Comparison of ENCODE assay signal across 3 worm cellular contexts in the genomic region with DNA sequence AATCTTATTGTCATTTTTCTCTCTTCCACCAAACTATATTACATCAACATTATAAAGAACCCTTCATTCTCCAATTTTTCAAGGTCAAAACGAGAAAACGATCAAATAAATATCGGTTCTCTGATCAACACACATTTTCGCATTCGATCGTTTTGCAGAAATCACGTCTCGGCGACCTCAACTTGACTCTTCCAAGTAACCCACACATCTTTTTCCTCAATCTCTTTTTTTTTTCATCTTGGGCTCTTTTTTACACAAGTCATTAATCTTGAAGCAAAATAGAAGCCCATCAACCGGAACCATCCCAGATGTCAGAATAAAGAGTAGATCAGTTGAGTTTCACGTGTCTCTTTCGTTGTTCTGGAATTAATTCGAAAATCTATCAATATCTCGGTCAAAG.
TF ChIP-seq lines count a peak whose summit lies in the region.

No protein-coding gene starts in this region.

TF ChIP-seq in whole organism, L1 larva, 84 proteins besides CTCF, POLR2A, EP300 and RAD21 (continued from another document and continues in another):
- TF ChIP-seq pqm-1 (tag; optimal IDR thresholded peaks at IDR 0.05; lab: Kevin White, UChicago) (no peak), mab-9 (GFP tag; IDR thresholded peaks at IDR 0.05; lab: Robert Waterston, UW) (no peak), irx-1 (tag; optimal IDR thresholded peaks at IDR 0.05; lab: Kevin White, UChicago) (peak; percentile 15), jun-1 (tag; optimal IDR thresholded peaks at IDR 0.05; lab: Kevin White, UChicago) (no peak), C04F5.9 (tag; optimal IDR thresholded peaks at IDR 0.05; lab: Kevin White, UChicago) (no peak), elt-3 (tag; optimal IDR thresholded peaks at IDR 0.05; lab: Kevin White, UChicago) (peak in 2 of 6 experiments; percentile 13 to 39), grh-1 (GFP tag; IDR thresholded peaks at IDR 0.05; lab: Robert Waterston, UW) (no peak), ceh-82 (tag; optimal IDR thresholded peaks at IDR 0.05; lab: Kevin White, UChicago) (no peak), nhr-12 (tag; optimal IDR thresholded peaks at IDR 0.05; lab: Kevin White, UChicago) (no peak), unc-30 (tag; optimal IDR thresholded peaks at IDR 0.05; lab: Kevin White, UChicago) (no peak), fkh-10 (GFP tag; optimal IDR thresholded peaks at IDR 0.05; lab: Kevin White, UChicago) (no peak), swsn-7 (tag; optimal IDR thresholded peaks at IDR 0.05; lab: Kevin White, UChicago) (peak; percentile 27), nhr-90 (tag; optimal IDR thresholded peaks at IDR 0.05; lab: Kevin White, UChicago; ENCODE audit: poor library complexity) (no peak), isw-1 (GFP tag; IDR thresholded peaks at IDR 0.05; lab: Robert Waterston, UW) (no peak), elt-2 (tag; optimal IDR thresholded peaks at IDR 0.05; lab: Kevin White, UChicago) (no peak), egl-13 (tag; optimal IDR thresholded peaks at IDR 0.05; lab: Kevin White, UChicago) (no peak), nhr-20 (tag; optimal IDR thresholded peaks at IDR 0.05; lab: Kevin White, UChicago) (peak; percentile 82), snu-23 (GFP tag; optimal IDR thresholded peaks at IDR 0.05; lab: Kevin White, UChicago) (no peak), unc-98 (GFP tag; IDR thresholded peaks at IDR 0.05; lab: Robert Waterston, UW) (no peak), zag-1 (tag; optimal IDR thresholded peaks at IDR 0.05; lab: Kevin White, UChicago) (no peak), nhr-77 (tag; optimal IDR thresholded peaks at IDR 0.05; lab: Kevin White, UChicago) (no peak), aly-2 (tag; optimal IDR thresholded peaks at IDR 0.05; lab: Kevin White, UChicago) (no peak), ama-1 (optimal IDR thresholded peaks at IDR 0.05; lab: Kevin White, UChicago) (no peak), unc-130 (tag; optimal IDR thresholded peaks at IDR 0.05; lab: Kevin White, UChicago) (peak; percentile 27), nhr-85 (tag; lab: Kevin White, UChicago) (peak; percentile 85), lin-35 (GFP tag; optimal IDR thresholded peaks at IDR 0.05; lab: Kevin White, UChicago) (no peak), F16B12.6 (tag; optimal IDR thresholded peaks at IDR 0.05; lab: Kevin White, UChicago) (no peak), ceh-88 (GFP tag; IDR thresholded peaks at IDR 0.05; lab: Robert Waterston, UW) (no peak), ztf-4 (tag; optimal IDR thresholded peaks at IDR 0.05; lab: Kevin White, UChicago) (no peak), nhr-28 (tag; optimal IDR thresholded peaks at IDR 0.05; lab: Kevin White, UChicago) (no peak), unc-86 (tag; optimal IDR thresholded peaks at IDR 0.05; lab: Kevin White, UChicago) (no peak), hpl-2 (GFP tag; optimal IDR thresholded peaks at IDR 0.05; lab: Kevin White, UChicago) (no peak), nhr-237 (tag; optimal IDR thresholded peaks at IDR 0.05; lab: Kevin White, UChicago) (no peak), sup-37 (GFP tag; optimal IDR thresholded peaks at IDR 0.05; lab: Kevin White, UChicago) (no peak), zip-4 (GFP tag; optimal IDR thresholded peaks at IDR 0.05; lab: Kevin White, UChicago) (no peak), ceh-90 (tag; optimal IDR thresholded peaks at IDR 0.05; lab: Kevin White, UChicago) (no peak), fkh-8 (tag; optimal IDR thresholded peaks at IDR 0.05; lab: Kevin White, UChicago) (no peak), nhr-47 (tag; optimal IDR thresholded peaks at IDR 0.05; lab: Kevin White, UChicago) (peak; percentile 12), pax-3 (tag; optimal IDR thresholded peaks at IDR 0.05; lab: Kevin White, UChicago) (no peak), Y116A8C.19 (tag; optimal IDR thresholded peaks at IDR 0.05; lab: Kevin White, UChicago; ENCODE audit: borderline replicate concordance) (no peak), nhr-11 (tag; optimal IDR thresholded peaks at IDR 0.05; lab: Kevin White, UChicago) (no peak), efl-3 (GFP tag; optimal IDR thresholded peaks at IDR 0.05; lab: Kevin White, UChicago) (no peak), skn-1 (tag; optimal IDR thresholded peaks at IDR 0.05; lab: Kevin White, UChicago) (no peak), snpc-4 (tag; optimal IDR thresholded peaks at IDR 0.05; lab: Kevin White, UChicago) (no peak), lin-39 (tag; optimal IDR thresholded peaks at IDR 0.05; lab: Kevin White, UChicago) (peak; percentile 54)

TF ChIP-seq in whole organism, L2 larva, 48 proteins besides CTCF, POLR2A, EP300 and RAD21 (continued from another document):
- TF ChIP-seq sma-3 (GFP tag; optimal IDR thresholded peaks at IDR 0.05; lab: Kevin White, UChicago) = no peak
- no peak for TF ChIP-seq elt-1 (tag; optimal IDR thresholded peaks at IDR 0.05; lab: Kevin White, UChicago)
- peak; percentile 3 for TF ChIP-seq C34F6.9 (tag; optimal IDR thresholded peaks at IDR 0.05; lab: Kevin White, UChicago)
- peak; percentile 24 for TF ChIP-seq sem-4 (tag; optimal IDR thresholded peaks at IDR 0.05; lab: Kevin White, UChicago)
- no peak for TF ChIP-seq nhr-11 (tag; optimal IDR thresholded peaks at IDR 0.05; lab: Kevin White, UChicago)
- TF ChIP-seq skn-1 (tag; optimal IDR thresholded peaks at IDR 0.05; lab: Kevin White, UChicago) = no peak
- no peak for TF ChIP-seq lin-13 (GFP tag; optimal IDR thresholded peaks at IDR 0.05; lab: Kevin White, UChicago)
- no peak for TF ChIP-seq gmeb-1 (tag; optimal IDR thresholded peaks at IDR 0.05; lab: Kevin White, UChicago)
- TF ChIP-seq nhr-12 (tag; optimal IDR thresholded peaks at IDR 0.05; lab: Kevin White, UChicago) = no peak
- no peak for TF ChIP-seq nhr-10 (tag; optimal IDR thresholded peaks at IDR 0.05; lab: Kevin White, UChicago)
- no peak for TF ChIP-seq blmp-1 (tag; optimal IDR thresholded peaks at IDR 0.05; lab: Kevin White, UChicago; ENCODE audit: insufficient read depth)
- no peak for TF ChIP-seq ama-1 (optimal IDR thresholded peaks at IDR 0.05; lab: Kevin White, UChicago)
- no peak for TF ChIP-seq Y55F3AM.14 (GFP tag; optimal IDR thresholded peaks at IDR 0.05; lab: Kevin White, UChicago)
- TF ChIP-seq F13H6.1 (tag; optimal IDR thresholded peaks at IDR 0.05; lab: Kevin White, UChicago) = peak; percentile 41
- TF ChIP-seq unc-62 (GFP tag; optimal IDR thresholded peaks at IDR 0.05; lab: Kevin White, UChicago) = no peak
- no peak for TF ChIP-seq fos-1 (tag; optimal IDR thresholded peaks at IDR 0.05; lab: Kevin White, UChicago)
- no peak for TF ChIP-seq nhr-23 (tag; optimal IDR thresholded peaks at IDR 0.05; lab: Kevin White, UChicago)
- no peak for TF ChIP-seq nhr-77 (tag; optimal IDR thresholded peaks at IDR 0.05; lab: Kevin White, UChicago)
- TF ChIP-seq alr-1 (tag; optimal IDR thresholded peaks at IDR 0.05; lab: Kevin White, UChicago) = no peak
- TF ChIP-seq unc-39 (tag; optimal IDR thresholded peaks at IDR 0.05; lab: Kevin White, UChicago) = no peak
- TF ChIP-seq mdl-1 (tag; optimal IDR thresholded peaks at IDR 0.05; lab: Kevin White, UChicago) = no peak
- TF ChIP-seq ztf-4 (tag; optimal IDR thresholded peaks at IDR 0.05; lab: Kevin White, UChicago) = no peak
- TF ChIP-seq nhr-129 (tag; optimal IDR thresholded peaks at IDR 0.05; lab: Kevin White, UChicago) = peak; percentile 55
- no peak for TF ChIP-seq elt-3 (tag; optimal IDR thresholded peaks at IDR 0.05; lab: Kevin White, UChicago)
- peak in 1 of 2 experiments; percentile 31 for TF ChIP-seq lsy-2 (tag; optimal IDR thresholded peaks at IDR 0.05; lab: Kevin White, UChicago)
- TF ChIP-seq dmd-4 (tag; optimal IDR thresholded peaks at IDR 0.05; lab: Kevin White, UChicago) = no peak
- TF ChIP-seq ZK546.5 (tag; optimal IDR thresholded peaks at IDR 0.05; lab: Kevin White, UChicago) = no peak
- no peak for TF ChIP-seq zag-1 (tag; optimal IDR thresholded peaks at IDR 0.05; lab: Kevin White, UChicago)
- TF ChIP-seq nhr-6 (tag; optimal IDR thresholded peaks at IDR 0.05; lab: Kevin White, UChicago) = no peak
- TF ChIP-seq lin-39 (tag; optimal IDR thresholded peaks at IDR 0.05; lab: Kevin White, UChicago) = no peak

TF ChIP-seq in whole organism, L4 larva, 104 proteins besides CTCF, POLR2A, EP300 and RAD21 (continued from another document):
- no peak for TF ChIP-seq fos-1 (tag; optimal IDR thresholded peaks at IDR 0.05; lab: Kevin White, UChicago)
- no peak for TF ChIP-seq daf-19 (GFP tag; conservative IDR thresholded peaks at IDR 0.05; lab: Robert Waterston, UW)
- TF ChIP-seq saeg-2 (GFP tag; IDR thresholded peaks at IDR 0.05; lab: Robert Waterston, UW) = no peak
- TF ChIP-seq unc-39 (tag; optimal IDR thresholded peaks at IDR 0.05; lab: Kevin White, UChicago) = no peak
- TF ChIP-seq tra-1 (GFP tag; IDR thresholded peaks at IDR 0.05; lab: Robert Waterston, UW) = 0 out of 2 replicates have a peak, but pooled peaks have one; percentile 43
- TF ChIP-seq lin-1 (GFP tag; IDR thresholded peaks at IDR 0.05; lab: Robert Waterston, UW) = no peak
- TF ChIP-seq spr-3 (GFP tag; optimal IDR thresholded peaks at IDR 0.05; lab: Kevin White, UChicago) = no peak
- TF ChIP-seq sdz-12 (GFP tag; optimal IDR thresholded peaks at IDR 0.05; lab: Kevin White, UChicago) = no peak
- no peak for TF ChIP-seq zfp-3 (GFP tag; conservative IDR thresholded peaks at IDR 0.05; lab: Robert Waterston, UW)
- TF ChIP-seq lsy-2 (tag; optimal IDR thresholded peaks at IDR 0.05; lab: Kevin White, UChicago) = no peak
- TF ChIP-seq nhr-10 (tag; optimal IDR thresholded peaks at IDR 0.05; lab: Kevin White, UChicago) = no peak
- TF ChIP-seq zfp-2 (tag; optimal IDR thresholded peaks at IDR 0.05; lab: Kevin White, UChicago) = no peak
- no peak for TF ChIP-seq madf-5 (GFP tag; IDR thresholded peaks at IDR 0.05; lab: Robert Waterston, UW)
- TF ChIP-seq snpc-1.2 (GFP tag; IDR thresholded peaks at IDR 0.05; lab: Robert Waterston, UW) = no peak
- TF ChIP-seq hlh-30 (tag; optimal IDR thresholded peaks at IDR 0.05; lab: Kevin White, UChicago; ENCODE audit: insufficient read depth) = peak; percentile 26
- no peak for TF ChIP-seq jun-1 (tag; optimal IDR thresholded peaks at IDR 0.05; lab: Kevin White, UChicago)
- no peak for TF ChIP-seq lin-39 (tag; optimal IDR thresholded peaks at IDR 0.05; lab: Kevin White, UChicago)
- TF ChIP-seq nhr-111 (GFP tag; optimal IDR thresholded peaks at IDR 0.05; lab: Kevin White, UChicago) = no peak
- no peak for TF ChIP-seq ceh-32 (tag; optimal IDR thresholded peaks at IDR 0.05; lab: Kevin White, UChicago; ENCODE audit: poor library complexity)
- TF ChIP-seq egl-43 (GFP tag; IDR thresholded peaks at IDR 0.05; lab: Robert Waterston, UW) = no peak
- peak; percentile 13 for TF ChIP-seq nhr-48 (tag; optimal IDR thresholded peaks at IDR 0.05; lab: Kevin White, UChicago)
- TF ChIP-seq skn-1 (tag; optimal IDR thresholded peaks at IDR 0.05; lab: Kevin White, UChicago) = no peak
- TF ChIP-seq F10B5.3 (tag; optimal IDR thresholded peaks at IDR 0.05; lab: Kevin White, UChicago) = no peak
- TF ChIP-seq ama-1 (optimal IDR thresholded peaks at IDR 0.05; lab: Kevin White, UChicago) = no peak
- TF ChIP-seq nhr-42 (GFP tag; IDR thresholded peaks at IDR 0.05; lab: Robert Waterston, UW) = no peak
- no peak for TF ChIP-seq lir-3 (tag; optimal IDR thresholded peaks at IDR 0.05; lab: Kevin White, UChicago)
- TF ChIP-seq nhr-76 (tag; optimal IDR thresholded peaks at IDR 0.05; lab: Kevin White, UChicago) = no peak
- TF ChIP-seq pqm-1 (tag; optimal IDR thresholded peaks at IDR 0.05; lab: Kevin White, UChicago) = no peak
- no peak for TF ChIP-seq dve-1 (tag; optimal IDR thresholded peaks at IDR 0.05; lab: Kevin White, UChicago; ENCODE audit: insufficient read depth)
- TF ChIP-seq fkh-10 (GFP tag; optimal IDR thresholded peaks at IDR 0.05; lab: Kevin White, UChicago) = no peak
- peak; percentile 32 for TF ChIP-seq aha-1 (tag; lab: Kevin White, UChicago)
- TF ChIP-seq nhr-102 (tag; optimal IDR thresholded peaks at IDR 0.05; lab: Kevin White, UChicago) = no peak
- TF ChIP-seq mep-1 (tag; optimal IDR thresholded peaks at IDR 0.05; lab: Kevin White, UChicago) = peak; percentile 1
- no peak for TF ChIP-seq D1046.2 (GFP tag; IDR thresholded peaks at IDR 0.05; lab: Robert Waterston, UW)
- TF ChIP-seq mdl-1 (tag; optimal IDR thresholded peaks at IDR 0.05; lab: Kevin White, UChicago) = peak in 1 of 2 experiments; percentile 20
- no peak for TF ChIP-seq F49E8.2 (tag; optimal IDR thresholded peaks at IDR 0.05; lab: Kevin White, UChicago; ENCODE audit: borderline replicate concordance)
- peak; percentile 42 for TF ChIP-seq hlh-11 (tag; optimal IDR thresholded peaks at IDR 0.05; lab: Kevin White, UChicago)
- no peak for TF ChIP-seq unc-130 (GFP tag; optimal IDR thresholded peaks at IDR 0.05; lab: Kevin White, UChicago)
- no peak for TF ChIP-seq F44E2.7 (GFP tag; IDR thresholded peaks at IDR 0.05; lab: Robert Waterston, UW)
- peak in 1 of 2 experiments; percentile 28 for TF ChIP-seq unc-62 (GFP tag; optimal IDR thresholded peaks at IDR 0.05 in 1 of 2; lab: Kevin White, UChicago)
- TF ChIP-seq unc-62 (tag; optimal IDR thresholded peaks at IDR 0.05; lab: Kevin White, UChicago) = no peak
- TF ChIP-seq ZK546.5 (tag; optimal IDR thresholded peaks at IDR 0.05; lab: Kevin White, UChicago) = no peak
- no peak for TF ChIP-seq dmd-6 (GFP tag; IDR thresholded peaks at IDR 0.05; lab: Robert Waterston, UW)
- TF ChIP-seq duxl-1 (tag; optimal IDR thresholded peaks at IDR 0.05; lab: Kevin White, UChicago; ENCODE audit: poor library complexity) = no peak
- no peak for TF ChIP-seq arid-1 (GFP tag; conservative IDR thresholded peaks at IDR 0.05; lab: Robert Waterston, UW)
- TF ChIP-seq mxl-3 (GFP tag; optimal IDR thresholded peaks at IDR 0.05; lab: Kevin White, UChicago) = no peak
- TF ChIP-seq madf-9 (GFP tag; conservative IDR thresholded peaks at IDR 0.05; lab: Robert Waterston, UW) = no peak
- TF ChIP-seq nhr-11 (tag; optimal IDR thresholded peaks at IDR 0.05; lab: Kevin White, UChicago) = peak; percentile 35
- no peak for TF ChIP-seq zip-11 (GFP tag; IDR thresholded peaks at IDR 0.05; lab: Robert Waterston, UW)
- no peak for TF ChIP-seq aly-2 (tag; optimal IDR thresholded peaks at IDR 0.05; lab: Kevin White, UChicago)
- no peak for TF ChIP-seq daf-8 (GFP tag; IDR thresholded peaks at IDR 0.05; lab: Robert Waterston, UW)
TF ChIP-seq in whole organism, L4 larva: peak in this region for 10.
